Worm (Caenorhabditis elegans) whole organism, late embryonic: ENCODE results near the gene srlf-15.

Source experiments
- ceh-6 ChIP-seq: fragments of 200-800 bp; sonication (Bioruptor generic); optimal IDR thresholded peaks from 2 replicates; lab custom pipeline; 2018; ENCODE audit warnings: mild to moderate bottlenecking, missing genetic modification characterization, missing compliant biosample characterization
- dmd-4 ChIP-seq: sonication (generic microtip); optimal IDR thresholded peaks from 2 replicates; lab custom pipeline; 2016; ENCODE audit warnings: borderline replicate concordance, missing genetic modification characterization, missing compliant biosample characterization

- TF ChIP-seq dmd-4 (no peak), ceh-6 (no peak)
Observed at ce11 chrII:11064191-11064695, 28.4 kb downstream of the srlf-15 start.
